Worm (Caenorhabditis elegans): ENCODE measurements around the gene col-170.

The col-170 gene

ce11 chrX:6331409-6331808, at the start of gene col-170:
TSS of gene col-170 (plus strand) at chrX:6331709.
- TF ChIP-seq nhr-28 (tag; optimal IDR thresholded peaks at IDR 0.05) (peak; percentile 45), aha-1 (tag) (peak; percentile 81), lin-39 (tag; optimal IDR thresholded peaks at IDR 0.05) (no peak)

- peak; percentile 77; the same call in 1 of the 2 replicates for TF ChIP-seq Y105C5A.15 (GFP tag; IDR thresholded peaks at IDR 0.05)
- peak; percentile 67 for TF ChIP-seq nhr-25 (tag; optimal IDR thresholded peaks at IDR 0.05; ENCODE audit: borderline replicate concordance, insufficient read depth)
- peak; percentile 29; the same call in 1 of the 2 replicates for TF ChIP-seq nhr-42 (GFP tag; IDR thresholded peaks at IDR 0.05)
- no peak for TF ChIP-seq lin-39 (tag; optimal IDR thresholded peaks at IDR 0.05)
- TF ChIP-seq T20F7.1 (GFP tag; optimal IDR thresholded peaks at IDR 0.05): peak; percentile 50
- no peak for TF ChIP-seq aly-2 (tag; optimal IDR thresholded peaks at IDR 0.05)
- no peak for TF ChIP-seq dmd-9 (GFP tag; IDR thresholded peaks at IDR 0.05)
- TF ChIP-seq jun-1 (tag; optimal IDR thresholded peaks at IDR 0.05): no peak
- no peak for TF ChIP-seq pqm-1 (tag; optimal IDR thresholded peaks at IDR 0.05)
- no peak for TF ChIP-seq ama-1 (optimal IDR thresholded peaks at IDR 0.05)
- TF ChIP-seq ceh-20 (GFP tag; IDR thresholded peaks at IDR 0.05): 0 out of 2 replicates have a peak, but pooled peaks have one; percentile 44
- TF ChIP-seq zag-1 (tag; optimal IDR thresholded peaks at IDR 0.05): no peak
- no peak for TF ChIP-seq daf-8 (GFP tag; IDR thresholded peaks at IDR 0.05)
- 0 out of 2 replicates have a peak, but pooled peaks have one; percentile 76 for TF ChIP-seq F44E2.7 (GFP tag; IDR thresholded peaks at IDR 0.05)
- TF ChIP-seq cey-2 (tag; optimal IDR thresholded peaks at IDR 0.05; ENCODE audit: borderline replicate concordance, insufficient read depth): no peak
- TF ChIP-seq lin-13 (GFP tag; optimal IDR thresholded peaks at IDR 0.05): peak; percentile 39
- no peak for TF ChIP-seq ceh-82 (tag; optimal IDR thresholded peaks at IDR 0.05)
- TF ChIP-seq snpc-4 (tag; optimal IDR thresholded peaks at IDR 0.05): no peak
- TF ChIP-seq nhr-76 (tag; optimal IDR thresholded peaks at IDR 0.05): no peak
- peak; percentile 77; the same call in 1 of the 2 replicates for TF ChIP-seq D1046.2 (GFP tag; IDR thresholded peaks at IDR 0.05)
- TF ChIP-seq spr-1 (tag; optimal IDR thresholded peaks at IDR 0.05): peak; percentile 46
- TF ChIP-seq pha-4 (GFP tag; IDR thresholded peaks at IDR 0.05): peak; percentile 92
- no peak for TF ChIP-seq pha-4 (tag; optimal IDR thresholded peaks at IDR 0.05)
- TF ChIP-seq lim-7 (GFP tag; IDR thresholded peaks at IDR 0.05): peak; percentile 97
- TF ChIP-seq Y75B8A.6 (GFP tag; IDR thresholded peaks at IDR 0.05): 0 out of 2 replicates have a peak, but pooled peaks have one; percentile 45
- no peak for TF ChIP-seq ztf-11 (tag; optimal IDR thresholded peaks at IDR 0.05)
- TF ChIP-seq unc-130 (GFP tag; optimal IDR thresholded peaks at IDR 0.05): no peak
- no peak for TF ChIP-seq nhr-10 (tag; optimal IDR thresholded peaks at IDR 0.05)
- TF ChIP-seq dve-1 (tag; optimal IDR thresholded peaks at IDR 0.05; ENCODE audit: insufficient read depth): peak; percentile 53
- peak; percentile 49 for TF ChIP-seq hlh-30 (tag; optimal IDR thresholded peaks at IDR 0.05; ENCODE audit: insufficient read depth)
- peak; percentile 32 for TF ChIP-seq hlh-11 (tag; optimal IDR thresholded peaks at IDR 0.05)
- peak; percentile 48 for TF ChIP-seq rbr-2 (tag; optimal IDR thresholded peaks at IDR 0.05)
- TF ChIP-seq gei-8 (GFP tag; optimal IDR thresholded peaks at IDR 0.05): no peak
- peak; percentile 85 for TF ChIP-seq dmd-8 (GFP tag; IDR thresholded peaks at IDR 0.05)
- peak; percentile 78 for TF ChIP-seq ctbp-1 (GFP tag; IDR thresholded peaks at IDR 0.05)
- TF ChIP-seq lin-15B (tag; optimal IDR thresholded peaks at IDR 0.05): no peak
- no peak for TF ChIP-seq fkh-10 (GFP tag; optimal IDR thresholded peaks at IDR 0.05)
- TF ChIP-seq lin-1 (GFP tag; IDR thresholded peaks at IDR 0.05): peak; percentile 63; the same call in 1 of the 2 replicates
- no peak for TF ChIP-seq daf-12 (tag; optimal IDR thresholded peaks at IDR 0.05)
- peak; percentile 18 for TF ChIP-seq mxl-3 (GFP tag; optimal IDR thresholded peaks at IDR 0.05)
- TF ChIP-seq set-16 (GFP tag; IDR thresholded peaks at IDR 0.05): no peak
- TF ChIP-seq nhr-6 (tag; optimal IDR thresholded peaks at IDR 0.05): no peak
- TF ChIP-seq attf-4 (tag; optimal IDR thresholded peaks at IDR 0.05): peak; percentile 17
- TF ChIP-seq daf-16 (GFP tag; optimal IDR thresholded peaks at IDR 0.05): peak; percentile 30 to 87
- TF ChIP-seq daf-16 (tag; optimal IDR thresholded peaks at IDR 0.05): peak; percentile 70
- TF ChIP-seq lin-29 (GFP tag; IDR thresholded peaks at IDR 0.05): 0 out of 2 replicates have a peak, but pooled peaks have one; percentile 15
- peak; percentile 21 for TF ChIP-seq F49E8.2 (tag; optimal IDR thresholded peaks at IDR 0.05; ENCODE audit: borderline replicate concordance)
- peak; percentile 40; the same call in 1 of the 2 replicates for TF ChIP-seq mdt-29 (GFP tag; IDR thresholded peaks at IDR 0.05)
Measured at ce11 chrX:6286154-6286553, 45.4 kb upstream of the col-170 start.

All from whole organism, L4 larva.